Worm (Caenorhabditis elegans): ENCODE results near the gene nasp-1.
A peak's percentile ranks its signal among the peaks of the same experiment; 100 is the strongest.

The nasp-1 gene

ce11 chrII:11105981-11106711 is at the start of gene nasp-1:
nasp-1 (plus strand) TSS chrII:11106612.
- TF ChIP-seq mel-28 (tag; optimal IDR thresholded peaks at IDR 0.05; ENCODE audit: borderline replicate concordance) (no peak), somi-1 (GFP tag; optimal IDR thresholded peaks at IDR 0.05) (no peak), snpc-1.3 (tag; optimal IDR thresholded peaks at IDR 0.05; ENCODE audit: insufficient read depth) (peak; percentile 70), lin-26 (GFP tag; IDR thresholded peaks at IDR 0.05) (peak; percentile 48; the same call in 1 of the 2 replicates), ceh-91 (GFP tag; IDR thresholded peaks at IDR 0.05) (peak; percentile 58; the same call in 1 of the 2 replicates), snpc-3.4 (tag; optimal IDR thresholded peaks at IDR 0.05) (peak; percentile 67), F55B11.4 (tag; optimal IDR thresholded peaks at IDR 0.05; ENCODE audit: borderline replicate concordance, insufficient read depth) (no peak), aptf-2 (GFP tag; conservative IDR thresholded peaks at IDR 0.05) (no peak), dpl-1 (GFP tag; optimal IDR thresholded peaks at IDR 0.05) (peak; percentile 83), hrde-1 (tag; optimal IDR thresholded peaks at IDR 0.05; ENCODE audit: borderline replicate concordance) (no peak), F49E8.2 (tag; optimal IDR thresholded peaks at IDR 0.05; ENCODE audit: insufficient read depth) (peak; percentile 50), lsl-1 (GFP tag; optimal IDR thresholded peaks at IDR 0.05) (peak; percentile 91), dox-1 (GFP tag; IDR thresholded peaks at IDR 0.05) (peak; percentile 38; the same call in 1 of the 2 replicates), lin-35 (GFP tag; optimal IDR thresholded peaks at IDR 0.05) (peak in 1 of 3 experiments; percentile 3), rcor-1 (GFP tag; IDR thresholded peaks at IDR 0.05) (0 out of 2 replicates have a peak, but pooled peaks have one; percentile 6), ekl-4 (GFP tag; IDR thresholded peaks at IDR 0.05) (no peak), madf-8 (GFP tag; conservative IDR thresholded peaks at IDR 0.05) (peak; percentile 79), efl-1 (GFP tag; optimal IDR thresholded peaks at IDR 0.05) (peak; percentile 94), D2030.7 (GFP tag; IDR thresholded peaks at IDR 0.05) (peak; percentile 81), madf-6 (GFP tag; IDR thresholded peaks at IDR 0.05) (peak; percentile 90), let-526 (GFP tag; IDR thresholded peaks at IDR 0.05) (no peak), cebp-1 (GFP tag; IDR thresholded peaks at IDR 0.05) (no peak), cebp-1 (tag; optimal IDR thresholded peaks at IDR 0.05) (peak; percentile 19), F33H1.4 (GFP tag; IDR thresholded peaks at IDR 0.05) (peak; percentile 70), xnd-1 (tag; optimal IDR thresholded peaks at IDR 0.05) (peak; percentile 30), attf-6 (GFP tag; IDR thresholded peaks at IDR 0.05) (no peak), gei-17 (GFP tag; optimal IDR thresholded peaks at IDR 0.05) (no peak), hsf-1 (GFP tag; IDR thresholded peaks at IDR 0.05) (peak; percentile 69; the same call in 1 of the 2 replicates), tbp1 (GFP tag; optimal IDR thresholded peaks at IDR 0.05) (peak; percentile 12), sdz-38 (tag; optimal IDR thresholded peaks at IDR 0.05) (no peak)

ce11 chrII:11057256-11057655 is 49.2 kb upstream of the nasp-1 start:
- TF ChIP-seq ceh-100 (GFP tag; IDR thresholded peaks at IDR 0.05) = no peak
- no peak for TF ChIP-seq tlf-1 (GFP tag; optimal IDR thresholded peaks at IDR 0.05)
- no peak for TF ChIP-seq ztf-3 (GFP tag; optimal IDR thresholded peaks at IDR 0.05)
- TF ChIP-seq bed-2 (GFP tag; IDR thresholded peaks at IDR 0.05) = no peak
- TF ChIP-seq gei-17 (GFP tag; optimal IDR thresholded peaks at IDR 0.05) = no peak

ce11 chrII:11064191-11064695 is 42.2 kb upstream of the nasp-1 start:
- no peak for TF ChIP-seq F39B2.1 (GFP tag; IDR thresholded peaks at IDR 0.05)
- 0 out of 2 replicates have a peak, but pooled peaks have one; percentile 20 for TF ChIP-seq hsf-1 (GFP tag; IDR thresholded peaks at IDR 0.05)
